Worm (Caenorhabditis elegans) whole organism, early embryonic: ENCODE results near the gene rol-3.

ENCODE experiments used
- B0310.2 ChIP-seq: sonication (generic microtip); optimal IDR thresholded peaks from 2 replicates; lab custom pipeline; 2016; ENCODE audit warnings: mild to moderate bottlenecking, missing genetic modification characterization, missing compliant biosample characterization
- F13C5.2 ChIP-seq: sonication (generic microtip); optimal IDR thresholded peaks from 2 replicates; lab custom pipeline; 2017; ENCODE audit warnings: mild to moderate bottlenecking, missing genetic modification characterization, inconsistent platforms, missing compliant biosample characterization
- aly-1 ChIP-seq: sonication (generic microtip); optimal IDR thresholded peaks from 2 replicates; lab custom pipeline; 2016; ENCODE audit warnings: missing genetic modification characterization, missing compliant biosample characterization
- ama-1 ChIP-seq: fragments of 150-350 bp; optimal IDR thresholded peaks from 2 replicates; lab custom pipeline; 2014
- ceh-13 ChIP-seq: fragments of 200-800 bp; sonication (Bioruptor generic); optimal IDR thresholded peaks from 2 replicates; lab custom pipeline; 2018; ENCODE audit warnings: mild to moderate bottlenecking, missing genetic modification characterization, missing compliant biosample characterization
- ceh-36 ChIP-seq: sonication (generic microtip); optimal IDR thresholded peaks from 2 replicates; lab custom pipeline; 2016; ENCODE audit warnings: missing genetic modification characterization, inconsistent platforms, missing compliant biosample characterization
- ets-7 ChIP-seq: sonication (generic microtip); optimal IDR thresholded peaks from 2 replicates; lab custom pipeline; 2016; ENCODE audit warnings: missing genotype, missing genetic modification characterization, missing compliant biosample characterization
- flt-1 ChIP-seq: fragments of 200-800 bp; sonication (Bioruptor generic); IDR thresholded peaks from 2 replicates; pipeline ENCODE4 v1.3.6; 2022; ENCODE audit warnings: missing genetic modification characterization, missing compliant biosample characterization
- hmbx-1 ChIP-seq: sonication (generic microtip); optimal IDR thresholded peaks from 2 replicates; lab custom pipeline; 2016; ENCODE audit warnings: mild to moderate bottlenecking, missing genetic modification characterization, missing compliant biosample characterization
- hmg-4 ChIP-seq: fragments of 200-800 bp; sonication (Bioruptor generic); optimal IDR thresholded peaks from 2 replicates; lab custom pipeline; 2018; ENCODE audit warnings: mild to moderate bottlenecking, missing genetic modification characterization, missing compliant biosample characterization
- hnd-1 ChIP-seq: sonication (generic microtip); optimal IDR thresholded peaks from 2 replicates; lab custom pipeline; 2016; ENCODE audit warnings: missing genetic modification characterization, missing compliant biosample characterization
- pes-1 ChIP-seq: fragments of 200-800 bp; sonication (Bioruptor generic); IDR thresholded peaks from 2 replicates; pipeline ENCODE4 v1.3.6; 2022; ENCODE audit warnings: missing genetic modification reagents, missing genetic modification characterization, missing compliant biosample characterization
- scrt-1 ChIP-seq: fragments of 200-800 bp; sonication (Bioruptor generic); IDR thresholded peaks from 2 replicates; pipeline ENCODE4 v1.3.6; 2022; ENCODE audit warnings: missing genetic modification characterization, missing compliant biosample characterization
- sea-1 ChIP-seq: fragments of 200-800 bp; sonication (Bioruptor generic); conservative IDR thresholded peaks from 2 replicates; pipeline ENCODE4 v1.3.6; 2022; ENCODE audit warnings: missing genetic modification characterization, missing compliant biosample characterization
- tbx-11 ChIP-seq: fragments of 200-800 bp; sonication (Bioruptor generic); IDR thresholded peaks from 2 replicates; pipeline ENCODE4 v1.3.6; 2022; ENCODE audit warnings: missing genetic modification characterization, missing compliant biosample characterization
- tbx-37 ChIP-seq: fragments of 200-800 bp; sonication (Bioruptor generic); conservative IDR thresholded peaks from 2 replicates; pipeline ENCODE4 v1.3.6; 2022; ENCODE audit warnings: missing genetic modification reagents, missing genetic modification characterization, missing compliant biosample characterization
- tra-4 ChIP-seq: sonication (generic microtip); optimal IDR thresholded peaks from 2 replicates; lab custom pipeline; 2017; ENCODE audit warnings: missing genetic modification characterization, missing compliant biosample characterization

The rol-3 gene

ce11 chrV:8217118-8217517 is 21.1 kb downstream of the rol-3 start:
- no peak for TF ChIP-seq F13C5.2 (tag; lab: Kevin White, UChicago)
- TF ChIP-seq ceh-36 (tag; lab: Kevin White, UChicago) = no peak
- TF ChIP-seq flt-1 = no peak
- no peak for TF ChIP-seq tra-4 (tag; lab: Kevin White, UChicago)
- no peak for TF ChIP-seq hmg-4

- TF ChIP-seq hnd-1 (tag; lab: Kevin White, UChicago) (no peak), ets-7 (no peak), ceh-13 (GFP tag; lab: Kevin White, UChicago) (no peak), B0310.2 (tag; lab: Kevin White, UChicago) (no peak), tbx-11 (no peak), sea-1 (no peak)
Measured at ce11 chrV:8215158-8215557, 23.1 kb downstream of the rol-3 start.

ce11 chrV:8213868-8214267 is 24.3 kb downstream of the rol-3 start, which contains the start of gene K07C11.7:
Gene K07C11.7, minus strand, starts transcription at chrV:8213968.
- TF ChIP-seq B0310.2 (tag; lab: Kevin White, UChicago) (no peak), ceh-13 (GFP tag; lab: Kevin White, UChicago) (no peak), flt-1 (no peak), tra-4 (tag; lab: Kevin White, UChicago) (no peak), pes-1 (GFP tag; lab: Robert Waterston, UW) (no peak), ceh-36 (tag; lab: Kevin White, UChicago) (no peak), sea-1 (no peak), tbx-11 (no peak), hmbx-1 (tag; lab: Kevin White, UChicago) (no peak), aly-1 (no peak), F13C5.2 (tag; lab: Kevin White, UChicago) (no peak), hmg-4 (no peak), scrt-1 (GFP tag; lab: Robert Waterston, UW) (no peak), ama-1 (lab: Kevin White, UChicago) (no peak)

DNA sequence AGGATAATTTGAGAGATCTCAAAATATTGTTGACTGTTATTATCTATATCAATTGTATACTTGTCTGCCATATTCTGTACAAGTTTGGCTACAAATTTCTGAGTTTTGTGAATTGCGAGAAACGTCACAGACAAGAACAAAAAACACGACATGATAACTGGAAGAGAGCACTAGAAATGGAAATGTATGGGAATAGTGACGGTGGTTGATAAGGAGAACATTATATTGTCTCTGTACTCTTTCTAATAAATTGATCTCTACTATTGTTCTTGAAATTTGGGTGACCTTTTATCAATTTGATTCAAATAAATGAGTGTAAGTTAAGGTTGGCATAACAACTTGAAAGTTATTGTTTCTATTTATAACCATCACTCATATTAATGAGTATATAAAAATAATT is 25.4 kb downstream of the rol-3 start:
- TF ChIP-seq ets-7 (no peak), B0310.2 (tag; lab: Kevin White, UChicago) (no peak), aly-1 (no peak), hmg-4 (no peak), hmbx-1 (tag; lab: Kevin White, UChicago) (no peak), flt-1 (no peak), pes-1 (GFP tag; lab: Robert Waterston, UW) (no peak), ama-1 (lab: Kevin White, UChicago) (no peak), tbx-11 (no peak), ceh-36 (tag; lab: Kevin White, UChicago) (no peak), tra-4 (tag; lab: Kevin White, UChicago) (no peak), sea-1 (no peak), scrt-1 (GFP tag; lab: Robert Waterston, UW) (no peak)

DNA sequence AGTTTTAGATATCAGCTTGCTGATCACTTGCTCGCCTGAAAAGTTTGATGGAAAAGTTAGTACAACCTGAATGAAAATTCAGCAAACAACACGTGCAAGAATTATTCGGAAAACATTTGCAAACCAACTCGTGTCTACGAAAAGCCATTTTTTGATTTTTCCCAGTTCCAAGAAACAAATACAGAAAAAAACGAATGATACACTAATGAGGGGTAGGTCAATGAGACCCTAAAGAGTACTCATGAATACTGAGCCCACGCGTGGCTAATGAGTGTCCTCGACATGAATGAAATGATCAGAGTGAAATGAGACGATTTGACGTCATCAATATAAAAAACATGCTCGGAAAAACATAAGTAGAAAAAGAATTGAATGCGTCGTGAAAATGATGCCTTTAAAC is 26.2 kb downstream of the rol-3 start:
- TF ChIP-seq aly-1 = no peak
- no peak for TF ChIP-seq ceh-36 (tag; lab: Kevin White, UChicago)
- no peak for TF ChIP-seq B0310.2 (tag; lab: Kevin White, UChicago)
- TF ChIP-seq ceh-13 (GFP tag; lab: Kevin White, UChicago) = no peak
- TF ChIP-seq hmbx-1 (tag; lab: Kevin White, UChicago) = no peak

ce11 chrV:8210527-8210926 is 27.7 kb downstream of the rol-3 start:
- TF ChIP-seq pes-1 (GFP tag; lab: Robert Waterston, UW) (no peak), tra-4 (tag; lab: Kevin White, UChicago) (no peak), hnd-1 (tag; lab: Kevin White, UChicago) (no peak), ama-1 (lab: Kevin White, UChicago) (no peak), hmbx-1 (tag; lab: Kevin White, UChicago) (no peak), flt-1 (no peak), scrt-1 (GFP tag; lab: Robert Waterston, UW) (no peak), ets-7 (no peak)

DNA sequence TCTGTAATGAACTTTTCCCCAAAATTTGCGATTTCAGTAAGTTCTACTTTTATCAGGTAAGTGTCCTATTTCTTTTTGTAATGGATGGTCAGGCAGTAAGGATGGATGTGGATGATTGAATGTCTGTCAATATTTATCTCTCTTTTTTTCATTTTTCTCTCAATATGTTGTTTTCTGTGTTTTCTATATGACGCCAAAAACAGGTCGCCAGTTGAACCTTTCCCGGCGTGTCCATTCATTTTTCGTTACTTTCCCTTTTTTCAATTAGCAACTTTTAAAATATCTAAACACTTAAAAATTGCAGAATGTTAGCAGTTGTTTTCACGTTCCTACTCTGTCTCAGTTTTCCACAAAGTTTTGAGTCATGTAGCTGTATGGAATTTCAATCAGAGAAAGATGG is 31.3 kb downstream of the rol-3 start, which contains the start of gene timp-1:
TSS of gene timp-1 (plus strand) at position 305 of the 400 bp plus-strand sequence.
- no peak for TF ChIP-seq ceh-36 (tag; lab: Kevin White, UChicago)
- no peak for TF ChIP-seq B0310.2 (tag; lab: Kevin White, UChicago)
- no peak for TF ChIP-seq aly-1
- no peak for TF ChIP-seq tbx-37 (GFP tag; lab: Robert Waterston, UW)
- TF ChIP-seq pes-1 (GFP tag; lab: Robert Waterston, UW) = no peak
- no peak for TF ChIP-seq hmg-4
- TF ChIP-seq tbx-11 = no peak
- no peak for TF ChIP-seq tra-4 (tag; lab: Kevin White, UChicago)
- TF ChIP-seq sea-1 = no peak
- TF ChIP-seq hnd-1 (tag; lab: Kevin White, UChicago) = no peak
- TF ChIP-seq ama-1 (lab: Kevin White, UChicago) = no peak
- TF ChIP-seq ceh-13 (GFP tag; lab: Kevin White, UChicago) = no peak
- no peak for TF ChIP-seq flt-1
- TF ChIP-seq ets-7 = no peak
- TF ChIP-seq F13C5.2 (tag; lab: Kevin White, UChicago) = no peak
- no peak for TF ChIP-seq hmbx-1 (tag; lab: Kevin White, UChicago)
- TF ChIP-seq scrt-1 (GFP tag; lab: Robert Waterston, UW) = no peak

- no peak for TF ChIP-seq scrt-1 (GFP tag; lab: Robert Waterston, UW)
- TF ChIP-seq hmg-4 = no peak
- TF ChIP-seq ceh-13 (GFP tag; lab: Kevin White, UChicago) = no peak
- no peak for TF ChIP-seq B0310.2 (tag; lab: Kevin White, UChicago)
- TF ChIP-seq tbx-11 = no peak
- no peak for TF ChIP-seq tra-4 (tag; lab: Kevin White, UChicago)
- no peak for TF ChIP-seq F13C5.2 (tag; lab: Kevin White, UChicago)
- TF ChIP-seq pes-1 (GFP tag; lab: Robert Waterston, UW) = no peak
- TF ChIP-seq tbx-37 (GFP tag; lab: Robert Waterston, UW) = no peak
- TF ChIP-seq ama-1 (lab: Kevin White, UChicago) = no peak
- no peak for TF ChIP-seq hmbx-1 (tag; lab: Kevin White, UChicago)
- TF ChIP-seq sea-1 = no peak
- no peak for TF ChIP-seq ceh-36 (tag; lab: Kevin White, UChicago)
- no peak for TF ChIP-seq aly-1
- no peak for TF ChIP-seq hnd-1 (tag; lab: Kevin White, UChicago)
- no peak for TF ChIP-seq ets-7
Measured at ce11 chrV:8203085-8203643, 35.0 kb downstream of the rol-3 start, which contains the start of gene cest-17. Gene cest-17, plus strand, starts transcription at chrV:8203332.
